Fruit fly (Drosophila melanogaster) whole organism, wandering third instar larva: ENCODE measurements around the gene Drsl4.
A peak's percentile ranks its signal among the peaks of the same experiment; 100 is the strongest.

Experiments
- Abd-B ChIP-seq: fragments of >200 bp; optimal IDR thresholded peaks from 2 replicates; lab custom pipeline; 2017; ENCODE audit warnings: missing biosample characterization, missing genetic modification characterization
- CG32264 ChIP-seq: fragments of 200-800 bp; sonication (Bioruptor generic); optimal IDR thresholded peaks from 2 replicates; lab custom pipeline; 2016; ENCODE audit warnings: missing biosample characterization, missing genetic modification characterization
- CG9705 ChIP-seq: fragments of 200-800 bp; sonication (Bioruptor generic); optimal IDR thresholded peaks from 2 replicates; lab custom pipeline; 2018; ENCODE audit warnings: missing biosample characterization, mild to moderate bottlenecking, missing genetic modification characterization
- Dfd ChIP-seq: fragments of >200 bp; optimal IDR thresholded peaks from 2 replicates; lab custom pipeline; 2017; ENCODE audit warnings: missing biosample characterization, missing genetic modification characterization
- Dif ChIP-seq: fragments of 200-275, 200-300 bp; sonication (Bioruptor generic); optimal IDR thresholded peaks from 2 replicates; lab custom pipeline; 2018; ENCODE audit warnings: missing biosample characterization, missing genetic modification characterization; ENCODE audit not compliant: partially characterized antibody
- GATAd ChIP-seq: sonication (Bioruptor generic); optimal IDR thresholded peaks from 2 replicates; lab custom pipeline; 2016; ENCODE audit warnings: missing biosample characterization, missing genetic modification characterization
- HLH106 ChIP-seq: fragments of 200-800 bp; optimal IDR thresholded peaks from 3 replicates; lab custom pipeline; 2019; ENCODE audit warnings: missing biosample characterization, mild to moderate bottlenecking, missing genetic modification characterization, moderate library complexity
- Hnf4 ChIP-seq: fragments of 200-800 bp; sonication (Bioruptor generic); optimal IDR thresholded peaks from 2 replicates; lab custom pipeline; 2016; ENCODE audit warnings: missing biosample characterization, mild to moderate bottlenecking, missing genetic modification characterization
- Hr78 ChIP-seq: fragments of >200 bp; optimal IDR thresholded peaks from 2 replicates; lab custom pipeline; 2017; ENCODE audit warnings: missing biosample characterization, missing genetic modification characterization
- Hr83 ChIP-seq: fragments of 200-300 bp; sonication (Bioruptor generic); optimal IDR thresholded peaks from 2 replicates; lab custom pipeline; 2016; ENCODE audit warnings: missing biosample characterization, mild to moderate bottlenecking, missing genetic modification characterization, moderate library complexity; ENCODE audit not compliant: poor library complexity, severe bottlenecking
- Jra ChIP-seq: sonication (Bioruptor generic); optimal IDR thresholded peaks from 2 replicates; lab custom pipeline; 2016; ENCODE audit warnings: missing biosample characterization, missing genetic modification characterization
- Mio ChIP-seq: sonication (Bioruptor generic); optimal IDR thresholded peaks from 2 replicates; lab custom pipeline; 2016; ENCODE audit warnings: missing biosample characterization, missing genetic modification characterization
- Myc ChIP-seq: fragments of >200 bp; optimal IDR thresholded peaks from 2 replicates; lab custom pipeline; 2017
- N ChIP-seq: fragments of >200 bp; optimal IDR thresholded peaks from 2 replicates; lab custom pipeline; 2018; ENCODE audit warnings: missing biosample characterization, missing external identifiers, missing genetic modification characterization
- Rel ChIP-seq, 2 experiments: fragments of 200-800 bp; sonication (Bioruptor generic) in 1 of 2; optimal IDR thresholded peaks; 2 replicates in 1 of 2; 3 replicates in 1 of 2; lab custom pipeline; 2016 to 2019; ENCODE audit warnings: mild to moderate bottlenecking in 2 of 2, missing biosample characterization in 2 of 2, missing genetic modification characterization in 2 of 2, moderate library complexity in 1 of 2
- Sp1 ChIP-seq: fragments of 200-800 bp; sonication (Bioruptor generic); optimal IDR thresholded peaks from 3 replicates; lab custom pipeline; 2019; ENCODE audit warnings: missing biosample characterization, mild to moderate bottlenecking, missing genetic modification characterization, moderate library complexity
- Vsx2 ChIP-seq: fragments of 200-300, 225-300 bp; sonication (Bioruptor generic); optimal IDR thresholded peaks from 2 replicates; lab custom pipeline; 2018; ENCODE audit warnings: missing biosample characterization, missing genetic modification characterization; ENCODE audit not compliant: partially characterized antibody
- br ChIP-seq: fragments of 200-800 bp; sonication (Bioruptor generic); optimal IDR thresholded peaks from 2 replicates; lab custom pipeline; 2016; ENCODE audit warnings: missing biosample characterization, missing genetic modification characterization
- dl ChIP-seq, 2 experiments: fragments of 175-275, 200-275 bp in 1 of 2; fragments of 200-275 bp in 1 of 2; sonication (Bioruptor generic); optimal IDR thresholded peaks; lab custom pipeline; 2018; ENCODE audit warnings: mild to moderate bottlenecking in 2 of 2, missing biosample characterization in 2 of 2, missing genetic modification characterization in 2 of 2, moderate library complexity in 2 of 2; ENCODE audit not compliant: partially characterized antibody in 2 of 2, insufficient read depth in 1 of 2
- dmrt93B ChIP-seq: fragments of 200-800 bp; sonication (Bioruptor generic); optimal IDR thresholded peaks from 2 replicates; lab custom pipeline; 2018; ENCODE audit warnings: missing biosample characterization, mild to moderate bottlenecking, missing genetic modification characterization
- dsf ChIP-seq: sonication (Bioruptor generic); optimal IDR thresholded peaks from 2 replicates; lab custom pipeline; 2016; ENCODE audit warnings: missing biosample characterization, missing genetic modification characterization, borderline replicate concordance
- ey ChIP-seq: fragments of 200-800 bp; sonication (Bioruptor generic); optimal IDR thresholded peaks from 2 replicates; lab custom pipeline; 2016; ENCODE audit warnings: missing biosample characterization, missing genetic modification characterization
- foxo ChIP-seq, 2 experiments: fragments of 200-800 bp; sonication (Bioruptor generic); optimal IDR thresholded peaks; 2 replicates in 1 of 2; 3 replicates in 1 of 2; lab custom pipeline; 2016 to 2017; ENCODE audit warnings: missing biosample characterization in 2 of 2, missing genetic modification characterization in 2 of 2
- fru ChIP-seq: fragments of 200-800 bp; sonication (Bioruptor generic); optimal IDR thresholded peaks from 3 replicates; lab custom pipeline; 2016; ENCODE audit warnings: missing biosample characterization, mild to moderate bottlenecking, missing genetic modification characterization
- h ChIP-seq: fragments of 200-800 bp; sonication (Bioruptor generic); optimal IDR thresholded peaks from 3 replicates; lab custom pipeline; 2016; ENCODE audit warnings: missing biosample characterization, mild to moderate bottlenecking, missing genetic modification characterization
- jim ChIP-seq: fragments of 175-275, 200-325 bp; sonication (Bioruptor generic); optimal IDR thresholded peaks from 2 replicates; lab custom pipeline; 2016; ENCODE audit warnings: missing biosample characterization, mild to moderate bottlenecking, missing genetic modification characterization
- lola ChIP-seq: fragments of >200 bp; optimal IDR thresholded peaks from 2 replicates; lab custom pipeline; 2017; ENCODE audit warnings: missing biosample characterization, missing genetic modification characterization
- pan ChIP-seq: fragments of >200 bp; optimal IDR thresholded peaks from 2 replicates; lab custom pipeline; 2017
- psq ChIP-seq: fragments of 200-800 bp; sonication (Bioruptor generic); optimal IDR thresholded peaks from 3 replicates; lab custom pipeline; 2017; ENCODE audit warnings: missing biosample characterization, mild to moderate bottlenecking, missing genetic modification characterization, moderate library complexity
- rgr ChIP-seq: fragments of 200-800 bp; sonication (Bioruptor generic); optimal IDR thresholded peaks from 3 replicates; lab custom pipeline; 2016; ENCODE audit warnings: missing biosample characterization, mild to moderate bottlenecking, missing genetic modification characterization
- sage ChIP-seq: fragments of 200-800 bp; sonication (Bioruptor generic); optimal IDR thresholded peaks from 2 replicates; lab custom pipeline; 2016; ENCODE audit warnings: missing biosample characterization, mild to moderate bottlenecking, missing genetic modification characterization
- sv ChIP-seq: fragments of 200-800 bp; sonication (Bioruptor generic); optimal IDR thresholded peaks from 3 replicates; lab custom pipeline; 2016; ENCODE audit warnings: missing biosample characterization, missing genetic modification characterization
- woc ChIP-seq: sonication (Bioruptor generic); optimal IDR thresholded peaks from 2 replicates; lab custom pipeline; 2016; ENCODE audit warnings: missing biosample characterization, mild to moderate bottlenecking, missing genetic modification characterization

The Drsl4 gene

DNA sequence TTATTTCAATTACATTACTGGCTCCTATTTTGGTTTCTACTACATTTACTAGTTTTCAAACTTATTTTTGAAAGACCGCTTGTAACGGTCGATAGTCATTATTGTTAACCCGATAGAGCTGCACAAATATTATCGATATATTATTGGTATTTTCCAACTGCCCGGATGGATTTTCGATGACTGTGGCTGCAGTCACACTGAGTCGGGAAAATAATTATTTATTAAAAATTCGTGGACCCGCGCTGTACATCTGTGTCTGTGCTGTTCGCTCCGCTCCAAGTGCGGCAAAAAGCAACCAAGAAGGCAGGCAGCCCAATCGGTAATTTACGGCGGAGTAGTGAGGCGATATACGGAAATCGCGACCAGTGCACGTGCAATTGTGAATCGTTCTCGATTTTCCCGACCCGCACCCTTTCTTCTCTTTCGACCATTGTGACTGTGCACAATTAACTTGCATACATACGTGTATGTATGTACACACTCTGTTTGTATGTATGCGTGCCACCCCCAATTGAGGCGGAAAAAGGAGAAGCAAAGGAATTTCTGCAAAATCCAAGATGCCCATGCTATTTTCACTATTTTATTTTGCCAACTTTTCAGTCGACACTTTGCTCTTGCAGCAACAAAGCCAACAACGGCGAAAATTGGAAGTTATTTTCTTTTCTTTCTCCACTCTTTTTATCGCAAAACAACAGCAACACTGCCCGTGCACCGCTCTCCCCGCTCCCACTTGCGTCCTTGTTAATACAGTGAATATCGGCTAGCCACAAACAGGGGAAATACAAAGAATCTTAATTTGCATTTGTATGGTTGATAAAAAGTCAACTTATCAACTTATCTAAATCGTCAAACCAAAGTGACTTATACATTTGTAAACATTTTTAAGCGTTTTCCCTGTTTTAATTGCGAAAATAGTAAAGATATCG, 11.6 kb upstream of the Drsl4 start, which contains the start of gene ZnT63C:
Gene ZnT63C, plus strand, starts transcription at position 175 of the 926 bp plus-strand sequence.
- TF ChIP-seq lola (GFP tag; lab: Kevin White, UChicago) = no peak
- TF ChIP-seq foxo (GFP tag; optimal IDR thresholded peaks at IDR 0.05; lab: Kevin White, UChicago) = no peak
- TF ChIP-seq dsf = no peak
- TF ChIP-seq Hr78 (GFP tag; lab: Kevin White, UChicago) = no peak
- TF ChIP-seq fru (GFP tag; lab: Kevin White, UChicago) = no peak
- no peak for TF ChIP-seq Myc (lab: Kevin White, UChicago)
- peak; percentile 9 for TF ChIP-seq Hnf4 (GFP tag; lab: Kevin White, UChicago)
- no peak for TF ChIP-seq CG9705 (GFP tag; lab: Kevin White, UChicago)
- no peak for TF ChIP-seq ey (GFP tag; lab: Kevin White, UChicago)
- peak; percentile 27 for TF ChIP-seq sage (GFP tag; lab: Kevin White, UChicago)
- peak; percentile 21 for TF ChIP-seq Sp1
- TF ChIP-seq Dif (GFP tag; lab: Kevin White, UChicago) = peak; percentile 39
- peak; percentile 39 for TF ChIP-seq h
- no peak for TF ChIP-seq Dfd (GFP tag; lab: Kevin White, UChicago)
- peak; percentile 39 for TF ChIP-seq jim (GFP tag; lab: Kevin White, UChicago)
- TF ChIP-seq br (GFP tag; lab: Kevin White, UChicago) = no peak
- no peak for TF ChIP-seq CG32264 (GFP tag; lab: Kevin White, UChicago)
- TF ChIP-seq dl (GFP tag; optimal IDR thresholded peaks at IDR 0.05; lab: Kevin White, UChicago; ENCODE audit: insufficient read depth in 1 of 2, partially characterized antibody in 2 of 2) = no peak
- no peak for TF ChIP-seq pan
- no peak for TF ChIP-seq psq (GFP tag; lab: Kevin White, UChicago)
- peak; percentile 25 for TF ChIP-seq Vsx2 (GFP tag; lab: Kevin White, UChicago)
- peak; percentile 19 for TF ChIP-seq HLH106 (tag; lab: Kevin White, UChicago)
- peak; percentile 23 for TF ChIP-seq woc (GFP tag; lab: Kevin White, UChicago)
- no peak for TF ChIP-seq Hr83
- TF ChIP-seq N (GFP tag; lab: Kevin White, UChicago) = no peak
- no peak for TF ChIP-seq Rel (GFP tag; optimal IDR thresholded peaks at IDR 0.05; lab: Kevin White, UChicago)
- TF ChIP-seq Rel (tag; optimal IDR thresholded peaks at IDR 0.05; lab: Kevin White, UChicago) = peak; percentile 77
- no peak for TF ChIP-seq rgr (GFP tag; lab: Kevin White, UChicago)
- TF ChIP-seq Mio (GFP tag; lab: Kevin White, UChicago) = no peak
- TF ChIP-seq GATAd (GFP tag; lab: Kevin White, UChicago) = no peak
- TF ChIP-seq dmrt93B (GFP tag; lab: Kevin White, UChicago) = no peak
- no peak for TF ChIP-seq sv (GFP tag; lab: Kevin White, UChicago)
- no peak for TF ChIP-seq Jra (GFP tag; lab: Kevin White, UChicago)

DNA sequence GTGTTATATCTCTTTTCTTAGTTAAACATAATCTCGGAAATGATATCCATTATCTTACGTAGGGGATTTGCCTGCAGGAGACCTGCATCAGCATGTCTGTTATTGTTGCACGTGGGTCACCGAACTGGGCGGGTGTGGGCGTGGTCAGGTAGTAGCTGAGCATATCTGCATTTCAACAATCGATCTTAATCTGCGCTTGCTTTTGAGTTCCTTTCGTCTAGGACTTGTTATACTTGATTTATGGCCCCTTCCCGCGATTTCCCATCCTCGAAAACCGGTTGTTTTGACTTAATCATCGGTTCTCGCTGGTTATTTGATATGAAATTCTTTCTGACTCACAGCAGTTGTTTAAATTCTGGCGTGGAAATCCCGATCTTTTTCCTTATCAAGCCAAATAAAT, 10.7 kb upstream of the Drsl4 start:
- no peak for TF ChIP-seq foxo (GFP tag; optimal IDR thresholded peaks at IDR 0.05; lab: Kevin White, UChicago)
- no peak for TF ChIP-seq Rel (GFP tag; optimal IDR thresholded peaks at IDR 0.05; lab: Kevin White, UChicago)
- TF ChIP-seq Rel (tag; optimal IDR thresholded peaks at IDR 0.05; lab: Kevin White, UChicago) = peak; percentile 66

- TF ChIP-seq Rel (GFP tag; optimal IDR thresholded peaks at IDR 0.05; lab: Kevin White, UChicago) (no peak), Rel (tag; optimal IDR thresholded peaks at IDR 0.05; lab: Kevin White, UChicago) (no peak), rgr (GFP tag; lab: Kevin White, UChicago) (peak; percentile 27), CG32264 (GFP tag; lab: Kevin White, UChicago) (no peak)
Measured at dm6 chr3L:3305430-3305829, 10.0 kb upstream of the Drsl4 start.

DNA sequence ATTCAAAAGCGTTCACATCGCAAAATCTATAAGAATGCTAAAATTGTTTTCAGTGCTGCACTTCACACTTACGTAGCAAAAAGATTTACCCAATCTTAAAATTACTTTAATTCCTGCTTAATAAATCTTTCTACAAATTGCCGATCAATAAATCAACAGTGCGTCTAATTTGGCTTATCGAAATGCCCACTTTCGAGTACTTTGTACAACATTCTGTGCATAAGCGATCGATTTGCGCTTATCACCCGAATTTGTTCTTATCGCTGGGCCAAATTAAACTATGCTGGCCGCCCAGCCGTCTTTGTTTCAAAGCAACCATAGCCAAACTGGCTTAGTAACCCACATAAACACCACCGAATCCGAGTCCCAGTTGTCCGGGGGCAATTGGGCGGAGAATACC, 8.9 kb upstream of the Drsl4 start:
- no peak for TF ChIP-seq Abd-B (GFP tag; lab: Kevin White, UChicago)
- no peak for TF ChIP-seq pan
- TF ChIP-seq CG32264 (GFP tag; lab: Kevin White, UChicago) = no peak
- TF ChIP-seq foxo (GFP tag; optimal IDR thresholded peaks at IDR 0.05; lab: Kevin White, UChicago) = no peak
- TF ChIP-seq rgr (GFP tag; lab: Kevin White, UChicago) = no peak
